Worm (Caenorhabditis elegans): ENCODE results near the gene srt-24.

- TF ChIP-seq nhr-11 (tag; optimal IDR thresholded peaks at IDR 0.05) (no peak), ttx-3 (tag; optimal IDR thresholded peaks at IDR 0.05) (no peak), hlh-13 (GFP tag; optimal IDR thresholded peaks at IDR 0.05) (no peak), nfya-1 (tag; optimal IDR thresholded peaks at IDR 0.05) (no peak), pha-4 (tag; optimal IDR thresholded peaks at IDR 0.05) (no peak), fkh-6 (tag; optimal IDR thresholded peaks at IDR 0.05) (no peak)
These were observed 26.1 kb upstream of the srt-24 start for ce11 chrIV:756956-757355.

Data from whole organism, late embryonic.